Worm (Caenorhabditis elegans) whole organism, L1 larva: ENCODE measurements around the gene hmg-4.
A peak's percentile ranks its signal among the peaks of the same experiment; 100 is the strongest.

Source experiments
- C16A3.4 ChIP-seq: fragments of 150-350 bp; optimal IDR thresholded peaks from 2 replicates; lab custom pipeline; 2014; ENCODE audit warnings: missing biosample characterization, missing genetic modification characterization
- aly-2 ChIP-seq: fragments of 150-350 bp; optimal IDR thresholded peaks from 2 replicates; lab custom pipeline; 2014; ENCODE audit warnings: missing biosample characterization, missing genetic modification characterization
- blmp-1 ChIP-seq: fragments of 150-350 bp; optimal IDR thresholded peaks from 2 replicates; lab custom pipeline; 2014; ENCODE audit warnings: missing biosample characterization, missing genetic modification characterization
- ceh-82 ChIP-seq, 3 experiments: fragments of 150-350 bp in 1 of 3; sonication (generic microtip) in 2 of 3; optimal IDR thresholded peaks; 2 replicates each; lab custom pipeline; 2014 to 2017; ENCODE audit warnings: missing biosample characterization in 3 of 3, missing genetic modification characterization in 3 of 3
- dpl-1 ChIP-seq, 3 experiments: fragments of 150-350 bp in 2 of 3; sonication (generic microtip) in 1 of 3; optimal IDR thresholded peaks; 2 replicates each; lab custom pipeline; 2014 to 2017; ENCODE audit warnings: missing biosample characterization in 3 of 3, missing genetic modification characterization in 3 of 3, missing genetic modification reagents in 3 of 3
- dsc-1 ChIP-seq: sonication (generic microtip); optimal IDR thresholded peaks from 2 replicates; lab custom pipeline; 2016; ENCODE audit warnings: mild to moderate bottlenecking, missing genetic modification characterization, missing compliant biosample characterization
- efl-1 ChIP-seq, 4 experiments: fragments of 150-350 bp; optimal IDR thresholded peaks in 3 of 4; peaks in 1 of 4; 1 replicate in 1 of 4; 2 replicates in 3 of 4; lab custom pipeline; 2014; ENCODE audit warnings: missing biosample characterization in 2 of 4, missing genetic modification characterization in 2 of 4, missing genetic modification reagents in 2 of 4
- egl-27 ChIP-seq, 2 experiments: fragments of 150-350 bp in 1 of 2; sonication (generic microtip); optimal IDR thresholded peaks; 3 replicates each; lab custom pipeline; 2017 to 2018; ENCODE audit warnings: missing biosample characterization in 2 of 2, missing genetic modification characterization in 2 of 2, missing genetic modification reagents in 2 of 2
- elt-3 ChIP-seq, 6 experiments: fragments of 150-350 bp in 1 of 6; sonication (generic microtip); optimal IDR thresholded peaks; 2 replicates each; lab custom pipeline; 2017 to 2018; ENCODE audit warnings: missing biosample characterization in 6 of 6, missing genetic modification characterization in 6 of 6, inconsistent platforms in 1 of 6
- ets-5 ChIP-seq: fragments of 200-800 bp; sonication (Bioruptor generic); IDR thresholded peaks from 2 replicates; pipeline ENCODE4 v1.3.6; 2022; ENCODE audit warnings: missing genetic modification characterization, missing compliant biosample characterization
- fkh-4 ChIP-seq: sonication (generic microtip); optimal IDR thresholded peaks from 2 replicates; lab custom pipeline; 2016; ENCODE audit warnings: missing compliant biosample characterization, missing genetic modification characterization, borderline replicate concordance
- fos-1 ChIP-seq: fragments of 150-350 bp; optimal IDR thresholded peaks from 2 replicates; lab custom pipeline; 2014; ENCODE audit warnings: missing biosample characterization, missing genetic modification characterization
- grh-1 ChIP-seq: fragments of 200-800 bp; sonication (Bioruptor generic); IDR thresholded peaks from 2 replicates; pipeline ENCODE4 v1.3.6; 2022; ENCODE audit warnings: missing genetic modification reagents, missing genetic modification characterization, missing compliant biosample characterization
- hlh-4 ChIP-seq: sonication (generic microtip); optimal IDR thresholded peaks from 2 replicates; lab custom pipeline; 2016; ENCODE audit warnings: mild to moderate bottlenecking, missing genetic modification characterization, missing compliant biosample characterization
- irx-1 ChIP-seq: sonication (generic microtip); optimal IDR thresholded peaks from 2 replicates; lab custom pipeline; 2016; ENCODE audit warnings: missing genetic modification characterization, missing compliant biosample characterization
- lin-35 ChIP-seq, 2 experiments: fragments of 150-350 bp; optimal IDR thresholded peaks; 2 replicates each; lab custom pipeline; 2014; ENCODE audit warnings: missing biosample characterization in 2 of 2, missing genetic modification characterization in 2 of 2, missing genetic modification reagents in 2 of 2
- lin-39 ChIP-seq: fragments of 150-350 bp; optimal IDR thresholded peaks from 2 replicates; lab custom pipeline; 2014; ENCODE audit warnings: missing biosample characterization, missing genetic modification reagents, missing genetic modification characterization
- lsy-2 ChIP-seq, 2 experiments: fragments of 150-350 bp; optimal IDR thresholded peaks; 2 replicates each; lab custom pipeline; 2014; ENCODE audit warnings: missing biosample characterization in 2 of 2, missing genetic modification characterization in 2 of 2
- mdl-1 ChIP-seq, 2 experiments: fragments of 150-350 bp; optimal IDR thresholded peaks; 2 replicates each; lab custom pipeline; 2014 to 2017; ENCODE audit warnings: missing biosample characterization in 2 of 2, missing genetic modification characterization in 2 of 2, inconsistent platforms in 1 of 2
- mef-2 ChIP-seq: fragments of 150-350 bp; optimal IDR thresholded peaks from 2 replicates; lab custom pipeline; 2014; ENCODE audit warnings: missing biosample characterization, missing genetic modification characterization
- mep-1 ChIP-seq: fragments of 150-350 bp; optimal IDR thresholded peaks from 2 replicates; lab custom pipeline; 2014; ENCODE audit warnings: missing biosample characterization, missing genetic modification characterization
- nhr-11 ChIP-seq: fragments of 150-350 bp; optimal IDR thresholded peaks from 2 replicates; lab custom pipeline; 2014; ENCODE audit warnings: missing biosample characterization, missing genetic modification characterization
- nhr-19 ChIP-seq: fragments of 200-800 bp; sonication (Bioruptor generic); conservative IDR thresholded peaks from 2 replicates; pipeline ENCODE4 v1.3.6; 2022; ENCODE audit warnings: missing genetic modification characterization, missing compliant biosample characterization
- nhr-20 ChIP-seq: sonication (generic microtip); optimal IDR thresholded peaks from 2 replicates; lab custom pipeline; 2016; ENCODE audit warnings: mild to moderate bottlenecking, missing genetic modification characterization, missing compliant biosample characterization
- nhr-237 ChIP-seq: fragments of 150-350 bp; optimal IDR thresholded peaks from 2 replicates; lab custom pipeline; 2014; ENCODE audit warnings: missing biosample characterization, missing genetic modification characterization
- nhr-47 ChIP-seq: sonication (generic microtip); optimal IDR thresholded peaks from 2 replicates; lab custom pipeline; 2016; ENCODE audit warnings: mild to moderate bottlenecking, missing genetic modification characterization, moderate library complexity, missing compliant biosample characterization
- nhr-71 ChIP-seq: sonication (generic microtip); optimal IDR thresholded peaks from 2 replicates; lab custom pipeline; 2016; ENCODE audit warnings: mild to moderate bottlenecking, missing genetic modification characterization, moderate library complexity, missing compliant biosample characterization
- nhr-77 ChIP-seq: fragments of 150-350 bp; optimal IDR thresholded peaks from 2 replicates; lab custom pipeline; 2014; ENCODE audit warnings: missing biosample characterization, missing genetic modification characterization
- nhr-84 ChIP-seq: sonication (generic microtip); optimal IDR thresholded peaks from 2 replicates; lab custom pipeline; 2017; ENCODE audit warnings: missing biosample characterization, missing genetic modification characterization
- nhr-85 ChIP-seq: sonication (generic microtip); peaks from one replicate; lab custom pipeline; 2016; ENCODE audit warnings: missing genetic modification characterization, inconsistent platforms, missing compliant biosample characterization
- nhr-90 ChIP-seq: sonication (generic microtip); optimal IDR thresholded peaks from 2 replicates; lab custom pipeline; 2016; ENCODE audit warnings: mild to moderate bottlenecking, missing genetic modification characterization, missing compliant biosample characterization; ENCODE audit not compliant: poor library complexity
- pag-3 ChIP-seq: sonication (generic microtip); optimal IDR thresholded peaks from 2 replicates; lab custom pipeline; 2017; ENCODE audit warnings: missing genetic modification characterization, mild to moderate bottlenecking, missing compliant biosample characterization, antibody characterized with exemption, borderline replicate concordance; ENCODE audit not compliant: insufficient read depth
- pqm-1 ChIP-seq: sonication (generic microtip); optimal IDR thresholded peaks from 3 replicates; lab custom pipeline; 2017; ENCODE audit warnings: missing biosample characterization, missing genetic modification characterization
- skn-1 ChIP-seq: fragments of 150-350 bp; optimal IDR thresholded peaks from 2 replicates; lab custom pipeline; 2014; ENCODE audit warnings: missing biosample characterization, missing genetic modification characterization
- snpc-4 ChIP-seq: fragments of 150-350 bp; optimal IDR thresholded peaks from 2 replicates; lab custom pipeline; 2014; ENCODE audit warnings: missing biosample characterization, missing genetic modification characterization
- snu-23 ChIP-seq: sonication (generic microtip); optimal IDR thresholded peaks from 2 replicates; lab custom pipeline; 2016; ENCODE audit warnings: missing genetic modification characterization, missing compliant biosample characterization
- sox-4 ChIP-seq: sonication (generic microtip); optimal IDR thresholded peaks from 2 replicates; lab custom pipeline; 2016; ENCODE audit warnings: missing genetic modification characterization, missing compliant biosample characterization
- sptf-1 ChIP-seq: fragments of 150-350 bp; optimal IDR thresholded peaks from 2 replicates; lab custom pipeline; 2014; ENCODE audit warnings: missing biosample characterization, missing genetic modification characterization
- sup-37 ChIP-seq: fragments of 200-800 bp; sonication (Bioruptor generic); optimal IDR thresholded peaks from 2 replicates; lab custom pipeline; 2018; ENCODE audit warnings: mild to moderate bottlenecking, missing genetic modification characterization, missing compliant biosample characterization
- swsn-7 ChIP-seq: sonication (generic microtip); optimal IDR thresholded peaks from 2 replicates; lab custom pipeline; 2016; ENCODE audit warnings: missing genetic modification characterization, missing compliant biosample characterization
- tbx-2 ChIP-seq: sonication (generic microtip); optimal IDR thresholded peaks from 2 replicates; lab custom pipeline; 2016; ENCODE audit warnings: missing genetic modification characterization, missing compliant biosample characterization
- unc-130 ChIP-seq: fragments of 150-350 bp; optimal IDR thresholded peaks from 2 replicates; lab custom pipeline; 2017; ENCODE audit warnings: missing biosample characterization, missing genetic modification characterization, inconsistent platforms
- unc-30 ChIP-seq: sonication (generic microtip); optimal IDR thresholded peaks from 2 replicates; lab custom pipeline; 2017; ENCODE audit warnings: missing biosample characterization, missing genetic modification characterization
- unc-62 ChIP-seq: fragments of 150-350 bp; optimal IDR thresholded peaks from 2 replicates; lab custom pipeline; 2014; ENCODE audit warnings: missing biosample characterization, missing genetic modification reagents, missing genetic modification characterization
- zag-1 ChIP-seq: fragments of 150-350 bp; optimal IDR thresholded peaks from 2 replicates; lab custom pipeline; 2014; ENCODE audit warnings: missing biosample characterization, missing genetic modification characterization
- zip-4 ChIP-seq: fragments of 200-800 bp; sonication (Bioruptor generic); optimal IDR thresholded peaks from 2 replicates; lab custom pipeline; 2018; ENCODE audit warnings: mild to moderate bottlenecking, missing genetic modification characterization, moderate library complexity, missing compliant biosample characterization

Gene hmg-4

DNA sequence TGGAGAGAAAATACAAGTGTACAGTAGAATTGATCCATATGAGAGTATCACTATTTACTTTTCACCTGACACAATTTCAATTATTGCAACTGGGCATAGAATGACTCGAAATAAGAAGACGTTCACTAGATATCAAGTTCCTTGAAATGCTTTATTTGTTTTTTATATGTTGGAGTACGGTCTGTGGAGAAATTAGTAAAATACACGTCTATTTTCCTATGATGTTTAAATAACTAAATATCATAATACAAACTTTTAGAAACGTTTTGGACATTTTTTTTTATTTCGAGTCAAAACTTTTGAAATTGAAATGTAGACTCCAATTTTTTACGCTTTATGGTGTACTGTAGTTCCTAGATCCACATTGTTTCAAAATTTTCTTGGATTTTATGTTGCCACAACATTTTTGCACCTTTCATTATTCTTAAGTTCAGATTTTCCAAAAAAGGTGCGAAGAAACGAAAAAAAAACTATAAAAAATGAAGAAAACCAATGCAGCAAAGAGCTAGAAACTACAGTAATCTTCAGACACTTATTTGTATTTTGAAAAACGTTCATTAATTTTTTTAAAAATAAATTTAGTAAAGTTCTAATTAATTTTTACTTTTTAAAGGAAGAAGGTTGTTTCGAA lies 11.9 kb downstream of the hmg-4 start:
- TF ChIP-seq snu-23 (no peak), ceh-82 (tag; optimal IDR thresholded peaks at IDR 0.05; lab: Kevin White, UChicago) (no peak), unc-30 (no peak), nhr-90 (tag; lab: Kevin White, UChicago) (peak; percentile 53), unc-130 (no peak), zip-4 (GFP tag; lab: Kevin White, UChicago) (no peak), nhr-77 (tag; lab: Kevin White, UChicago) (no peak), irx-1 (no peak), dpl-1 (GFP tag; optimal IDR thresholded peaks at IDR 0.05; lab: Kevin White, UChicago) (no peak), nhr-19 (no peak), skn-1 (tag; lab: Kevin White, UChicago) (no peak), nhr-237 (tag; lab: Kevin White, UChicago) (no peak), mep-1 (tag; lab: Kevin White, UChicago) (no peak), zag-1 (tag; lab: Kevin White, UChicago) (no peak), pag-3 (tag; lab: Kevin White, UChicago) (no peak), lin-39 (tag; lab: Kevin White, UChicago) (peak; percentile 12), sptf-1 (tag; lab: Kevin White, UChicago) (no peak), unc-62 (GFP tag; lab: Kevin White, UChicago) (no peak), nhr-84 (tag; lab: Kevin White, UChicago) (no peak), swsn-7 (tag; lab: Kevin White, UChicago) (no peak), nhr-20 (tag; lab: Kevin White, UChicago) (no peak), efl-1 (optimal IDR thresholded peaks at IDR 0.05; lab: Kevin White, UChicago) (no peak), efl-1 (GFP tag; optimal IDR thresholded peaks at IDR 0.05 in 1 of 2; lab: Kevin White, UChicago) (peak in 1 of 2 experiments; percentile 1), mef-2 (tag; lab: Kevin White, UChicago) (no peak), pqm-1 (tag; lab: Kevin White, UChicago) (no peak), nhr-71 (tag; lab: Kevin White, UChicago) (peak; percentile 28), lsy-2 (tag; optimal IDR thresholded peaks at IDR 0.05; lab: Kevin White, UChicago) (peak in 1 of 2 experiments; percentile 20), sup-37 (GFP tag; lab: Kevin White, UChicago) (no peak), aly-2 (tag; lab: Kevin White, UChicago) (no peak), snpc-4 (tag; lab: Kevin White, UChicago) (no peak), C16A3.4 (tag; lab: Kevin White, UChicago) (no peak), mdl-1 (tag; optimal IDR thresholded peaks at IDR 0.05; lab: Kevin White, UChicago) (no peak), egl-27 (tag; optimal IDR thresholded peaks at IDR 0.05; lab: Kevin White, UChicago) (no peak), nhr-85 (tag; lab: Kevin White, UChicago) (no peak), dsc-1 (no peak), nhr-47 (tag; lab: Kevin White, UChicago) (peak; percentile 49), ets-5 (GFP tag; lab: Robert Waterston, UW) (no peak), hlh-4 (tag; lab: Kevin White, UChicago) (no peak), fkh-4 (tag; lab: Kevin White, UChicago) (no peak), blmp-1 (no peak), grh-1 (no peak), lin-35 (GFP tag; optimal IDR thresholded peaks at IDR 0.05; lab: Kevin White, UChicago) (peak in 1 of 2 experiments; percentile 16), fos-1 (tag; lab: Kevin White, UChicago) (no peak), sox-4 (no peak), tbx-2 (tag; lab: Kevin White, UChicago) (no peak), nhr-11 (tag; lab: Kevin White, UChicago) (no peak), elt-3 (tag; optimal IDR thresholded peaks at IDR 0.05; lab: Kevin White, UChicago) (peak in 1 of 6 experiments; percentile 10)
